Fruit fly (Drosophila melanogaster) whole organism, embryonic: ENCODE measurements around the gene CG3984.

ENCODE experiments used
- abd-A ChIP-seq: fragments of 200-800 bp; sonication (Bioruptor generic); optimal IDR thresholded peaks from 3 replicates; lab custom pipeline; 2019; ENCODE audit warnings: missing biosample characterization, mild to moderate bottlenecking, missing genetic modification characterization, moderate library complexity
- da ChIP-seq: fragments of 200-800 bp; sonication (Bioruptor generic); optimal IDR thresholded peaks from 2 replicates; lab custom pipeline; 2016; ENCODE audit warnings: missing biosample characterization, missing genetic modification characterization
- otp ChIP-seq: fragments of 200-800 bp; sonication (Bioruptor generic); IDR thresholded peaks from 3 replicates; pipeline ENCODE4, ENCODE4 v1.3.6; 2022; ENCODE audit warnings: missing biosample characterization, missing genetic modification characterization

DNA sequence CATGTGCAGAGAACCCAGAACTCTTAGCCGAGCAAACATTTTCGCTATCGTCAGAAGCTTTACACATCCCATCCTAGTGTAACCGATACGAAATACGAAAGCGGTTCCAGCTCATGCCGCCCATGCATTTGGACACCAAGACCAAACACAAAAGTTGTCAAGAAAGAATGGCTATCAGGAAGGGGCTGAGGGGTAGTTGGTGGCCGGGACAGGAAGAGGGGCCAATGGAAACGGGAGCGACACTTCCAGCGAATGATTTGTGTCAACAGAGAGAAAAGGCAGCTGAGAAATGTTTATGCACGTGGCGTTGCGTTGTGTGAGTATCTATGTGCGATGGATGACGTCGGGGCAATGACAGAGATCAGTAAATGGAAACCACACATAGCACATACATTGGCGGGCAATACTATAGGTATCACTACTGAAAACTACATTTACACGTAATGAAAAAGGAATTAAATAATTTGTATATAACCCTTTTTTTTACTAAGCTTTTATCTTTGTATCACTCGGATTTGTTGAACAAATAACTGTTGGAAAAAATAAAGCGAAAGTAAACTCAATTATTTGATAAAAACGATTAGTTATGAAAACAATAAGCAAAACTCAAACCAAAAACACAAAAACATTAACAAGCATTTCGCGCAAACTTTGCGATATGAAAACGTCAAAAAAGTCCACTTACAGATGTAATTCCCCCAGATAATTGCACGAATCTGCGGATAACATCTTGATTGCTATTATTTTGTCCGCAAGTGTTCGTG is 22.3 kb upstream of the CG3984 start:
- TF ChIP-seq otp (GFP tag; lab: Robert Waterston, UW) (no peak), abd-A (no peak), da (GFP tag; lab: Kevin White, UChicago) (no peak)
